Worm (Caenorhabditis elegans): ENCODE measurements around the gene F58F9.3.

- no peak for TF ChIP-seq nhr-6 (tag; optimal IDR thresholded peaks at IDR 0.05)
- TF ChIP-seq lsy-2 (tag; optimal IDR thresholded peaks at IDR 0.05): no peak
- TF ChIP-seq R02D3.7 (tag; optimal IDR thresholded peaks at IDR 0.05): no peak
- TF ChIP-seq skn-1 (tag; optimal IDR thresholded peaks at IDR 0.05): no peak
These were observed 32.8 kb upstream of the F58F9.3 start for ce11 chrIV:6200249-6200648.

All from whole organism, L2 larva.